Fruit fly (Drosophila melanogaster) whole organism, adult: ENCODE data around the gene ZnT63C.

Experiments
- CG11617 ChIP-seq: fragments of 200-800 bp; sonication (Bioruptor generic); optimal IDR thresholded peaks from 2 replicates; lab custom pipeline; 2017; ENCODE audit warnings: mild to moderate bottlenecking, missing biosample characterization, missing genetic modification reagents, missing genetic modification characterization
- CG12768 ChIP-seq: fragments of 200-800 bp; sonication (Bioruptor generic); optimal IDR thresholded peaks from 2 replicates; lab custom pipeline; 2017; ENCODE audit warnings: missing biosample characterization, missing genetic modification characterization, mild to moderate bottlenecking, moderate library complexity, missing genetic modification reagents
- CG14711 ChIP-seq: fragments of 200-800 bp; sonication (Bioruptor generic); optimal IDR thresholded peaks from 2 replicates; lab custom pipeline; 2018; ENCODE audit warnings: missing biosample characterization, mild to moderate bottlenecking, missing genetic modification characterization, moderate library complexity
- CG1620 ChIP-seq: fragments of 200-800 bp; sonication (Bioruptor generic); optimal IDR thresholded peaks from 2 replicates; lab custom pipeline; 2016; ENCODE audit warnings: missing biosample characterization, missing genetic modification characterization
- CG33017 ChIP-seq: fragments of 200-800 bp; sonication (Bioruptor generic); optimal IDR thresholded peaks from 2 replicates; lab custom pipeline; 2018; ENCODE audit warnings: missing biosample characterization, mild to moderate bottlenecking, missing genetic modification characterization, moderate library complexity
- CG5204 ChIP-seq: fragments of 200-800 bp; sonication (Bioruptor generic); optimal IDR thresholded peaks from 2 replicates; lab custom pipeline; 2016; ENCODE audit warnings: missing biosample characterization, missing genetic modification characterization
- CG7045 ChIP-seq: fragments of 200-800 bp; sonication (Bioruptor generic); optimal IDR thresholded peaks from 2 replicates; lab custom pipeline; 2017; ENCODE audit warnings: missing biosample characterization, mild to moderate bottlenecking, missing genetic modification characterization
- CG7101 ChIP-seq: fragments of 200-800 bp; sonication (Bioruptor generic); optimal IDR thresholded peaks from 2 replicates; lab custom pipeline; 2018; ENCODE audit warnings: missing biosample characterization, mild to moderate bottlenecking, missing genetic modification characterization, moderate library complexity
- Clk ChIP-seq: fragments of 200-800 bp; sonication (Bioruptor generic); optimal IDR thresholded peaks from 2 replicates; lab custom pipeline; 2017; ENCODE audit warnings: missing biosample characterization, missing genetic modification characterization
- Crg-1 ChIP-seq: fragments of 200-800 bp; sonication (Bioruptor generic); optimal IDR thresholded peaks from 2 replicates; lab custom pipeline; 2016; ENCODE audit warnings: missing biosample characterization, missing genetic modification characterization
- Hr96 ChIP-seq: fragments of 200-800 bp; sonication (Bioruptor generic); optimal IDR thresholded peaks from 2 replicates; lab custom pipeline; 2016; ENCODE audit warnings: missing biosample characterization, missing genetic modification characterization
- Mnt ChIP-seq: fragments of 200-800 bp; sonication (Bioruptor generic); optimal IDR thresholded peaks from 2 replicates; lab custom pipeline; 2016; ENCODE audit warnings: missing biosample characterization, mild to moderate bottlenecking, missing genetic modification characterization
- bab1 ChIP-seq: fragments of 200-800 bp; sonication (Bioruptor generic); optimal IDR thresholded peaks from 3 replicates; lab custom pipeline; 2019; ENCODE audit warnings: missing biosample characterization, mild to moderate bottlenecking, missing genetic modification characterization, moderate library complexity
- cic ChIP-seq: fragments of 200-800 bp; sonication (Bioruptor generic); optimal IDR thresholded peaks from 2 replicates; lab custom pipeline; 2017; ENCODE audit warnings: missing biosample characterization, mild to moderate bottlenecking, missing genetic modification characterization, moderate library complexity
- cnc ChIP-seq, 2 experiments: fragments of >200 bp; optimal IDR thresholded peaks; 2 replicates each; lab custom pipeline; 2017
- kay ChIP-seq: fragments of 200-800 bp; sonication (Bioruptor generic); peaks from one replicate; lab custom pipeline; 2016; ENCODE audit warnings: missing biosample characterization, missing genetic modification characterization, borderline replicate concordance
- ovo ChIP-seq: fragments of 200-800 bp; sonication (Bioruptor generic); optimal IDR thresholded peaks from 2 replicates; lab custom pipeline; 2016; ENCODE audit warnings: missing biosample characterization, missing genetic modification characterization
- pad ChIP-seq: fragments of 200-800 bp; sonication (Bioruptor generic); optimal IDR thresholded peaks from 3 replicates; lab custom pipeline; 2017; ENCODE audit warnings: missing biosample characterization, missing genetic modification characterization, mild to moderate bottlenecking, moderate library complexity, missing genetic modification reagents
- tj ChIP-seq: fragments of 200-800 bp; sonication (Bioruptor generic); optimal IDR thresholded peaks from 3 replicates; lab custom pipeline; 2017; ENCODE audit warnings: missing biosample characterization, mild to moderate bottlenecking, missing genetic modification characterization, moderate library complexity
- toe ChIP-seq: fragments of 200-800 bp; sonication (Bioruptor generic); optimal IDR thresholded peaks from 2 replicates; lab custom pipeline; 2016; ENCODE audit warnings: missing biosample characterization, missing genetic modification characterization

The ZnT63C gene

DNA sequence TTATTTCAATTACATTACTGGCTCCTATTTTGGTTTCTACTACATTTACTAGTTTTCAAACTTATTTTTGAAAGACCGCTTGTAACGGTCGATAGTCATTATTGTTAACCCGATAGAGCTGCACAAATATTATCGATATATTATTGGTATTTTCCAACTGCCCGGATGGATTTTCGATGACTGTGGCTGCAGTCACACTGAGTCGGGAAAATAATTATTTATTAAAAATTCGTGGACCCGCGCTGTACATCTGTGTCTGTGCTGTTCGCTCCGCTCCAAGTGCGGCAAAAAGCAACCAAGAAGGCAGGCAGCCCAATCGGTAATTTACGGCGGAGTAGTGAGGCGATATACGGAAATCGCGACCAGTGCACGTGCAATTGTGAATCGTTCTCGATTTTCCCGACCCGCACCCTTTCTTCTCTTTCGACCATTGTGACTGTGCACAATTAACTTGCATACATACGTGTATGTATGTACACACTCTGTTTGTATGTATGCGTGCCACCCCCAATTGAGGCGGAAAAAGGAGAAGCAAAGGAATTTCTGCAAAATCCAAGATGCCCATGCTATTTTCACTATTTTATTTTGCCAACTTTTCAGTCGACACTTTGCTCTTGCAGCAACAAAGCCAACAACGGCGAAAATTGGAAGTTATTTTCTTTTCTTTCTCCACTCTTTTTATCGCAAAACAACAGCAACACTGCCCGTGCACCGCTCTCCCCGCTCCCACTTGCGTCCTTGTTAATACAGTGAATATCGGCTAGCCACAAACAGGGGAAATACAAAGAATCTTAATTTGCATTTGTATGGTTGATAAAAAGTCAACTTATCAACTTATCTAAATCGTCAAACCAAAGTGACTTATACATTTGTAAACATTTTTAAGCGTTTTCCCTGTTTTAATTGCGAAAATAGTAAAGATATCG is at the start of gene ZnT63C:
Gene ZnT63C, plus strand, starts transcription at position 175 of the 926 bp plus-strand sequence.
- TF ChIP-seq CG7101 (tag; lab: Kevin White, UChicago) (no peak), CG33017 (tag; lab: Kevin White, UChicago) (no peak), Clk (GFP tag; lab: Kevin White, UChicago) (no peak), tj (GFP tag; lab: Kevin White, UChicago) (peak; percentile 3), CG14711 (tag; lab: Kevin White, UChicago) (peak; percentile 41), CG1620 (GFP tag; lab: Kevin White, UChicago) (no peak), ovo (GFP tag; lab: Kevin White, UChicago) (no peak), CG11617 (GFP tag; lab: Kevin White, UChicago) (no peak), CG7045 (GFP tag; lab: Kevin White, UChicago) (peak; percentile 12), bab1 (GFP tag; lab: Kevin White, UChicago) (no peak), CG12768 (GFP tag; lab: Kevin White, UChicago) (no peak), Hr96 (GFP tag; lab: Kevin White, UChicago) (no peak), cnc (optimal IDR thresholded peaks at IDR 0.05; lab: Kevin White, UChicago) (peak; percentile 56 to 86), Crg-1 (GFP tag; lab: Kevin White, UChicago) (no peak), toe (GFP tag; lab: Kevin White, UChicago) (no peak), cic (GFP tag; lab: Kevin White, UChicago) (peak; percentile 50), kay (GFP tag; lab: Kevin White, UChicago) (peak; percentile 64), Mnt (GFP tag; lab: Kevin White, UChicago) (peak; percentile 88), CG5204 (GFP tag; lab: Kevin White, UChicago) (no peak), pad (GFP tag; lab: Kevin White, UChicago) (peak; percentile 65)

- TF ChIP-seq cnc (optimal IDR thresholded peaks at IDR 0.05; lab: Kevin White, UChicago) (no peak), bab1 (GFP tag; lab: Kevin White, UChicago) (no peak), pad (GFP tag; lab: Kevin White, UChicago) (no peak), CG7101 (tag; lab: Kevin White, UChicago) (no peak), toe (GFP tag; lab: Kevin White, UChicago) (no peak), CG7045 (GFP tag; lab: Kevin White, UChicago) (no peak), Mnt (GFP tag; lab: Kevin White, UChicago) (no peak), ovo (GFP tag; lab: Kevin White, UChicago) (no peak), CG5204 (GFP tag; lab: Kevin White, UChicago) (no peak), CG11617 (GFP tag; lab: Kevin White, UChicago) (no peak), Clk (GFP tag; lab: Kevin White, UChicago) (no peak), CG1620 (GFP tag; lab: Kevin White, UChicago) (no peak), CG12768 (GFP tag; lab: Kevin White, UChicago) (no peak), CG33017 (tag; lab: Kevin White, UChicago) (no peak), Hr96 (GFP tag; lab: Kevin White, UChicago) (no peak), CG14711 (tag; lab: Kevin White, UChicago) (no peak), tj (GFP tag; lab: Kevin White, UChicago) (no peak), cic (GFP tag; lab: Kevin White, UChicago) (no peak), Crg-1 (GFP tag; lab: Kevin White, UChicago) (no peak), kay (GFP tag; lab: Kevin White, UChicago) (no peak)
These were observed 45.8 kb upstream of the ZnT63C start, which contains the start of gene ckd for dm6 chr3L:3257690-3258089. ckd (plus strand) TSS chr3L:3257878.

- TF ChIP-seq Crg-1 (GFP tag; lab: Kevin White, UChicago) (no peak), cnc (optimal IDR thresholded peaks at IDR 0.05; lab: Kevin White, UChicago) (no peak), CG12768 (GFP tag; lab: Kevin White, UChicago) (no peak), toe (GFP tag; lab: Kevin White, UChicago) (no peak), CG7101 (tag; lab: Kevin White, UChicago) (no peak), bab1 (GFP tag; lab: Kevin White, UChicago) (no peak), Mnt (GFP tag; lab: Kevin White, UChicago) (no peak), CG14711 (tag; lab: Kevin White, UChicago) (no peak), kay (GFP tag; lab: Kevin White, UChicago) (no peak), tj (GFP tag; lab: Kevin White, UChicago) (no peak)
These were observed 43.8 kb upstream of the ZnT63C start for dm6 chr3L:3259703-3260102.

dm6 chr3L:3261642-3262041 is 41.9 kb upstream of the ZnT63C start:
- TF ChIP-seq toe (GFP tag; lab: Kevin White, UChicago) (no peak), Crg-1 (GFP tag; lab: Kevin White, UChicago) (no peak), CG14711 (tag; lab: Kevin White, UChicago) (no peak), Clk (GFP tag; lab: Kevin White, UChicago) (no peak), Mnt (GFP tag; lab: Kevin White, UChicago) (no peak), ovo (GFP tag; lab: Kevin White, UChicago) (no peak), CG5204 (GFP tag; lab: Kevin White, UChicago) (no peak), bab1 (GFP tag; lab: Kevin White, UChicago) (no peak), cic (GFP tag; lab: Kevin White, UChicago) (no peak), CG7045 (GFP tag; lab: Kevin White, UChicago) (no peak), Hr96 (GFP tag; lab: Kevin White, UChicago) (no peak), kay (GFP tag; lab: Kevin White, UChicago) (no peak)
